Worm (Caenorhabditis elegans) whole organism, L4/young adult: ENCODE results near the gene sra-10.

Experiments
- W03F9.2 ChIP-seq: fragments of 150-350 bp; optimal IDR thresholded peaks from 2 replicates; lab custom pipeline; 2014; ENCODE audit warnings: missing biosample characterization, missing genetic modification characterization
- dao-5 ChIP-seq: sonication (generic microtip); optimal IDR thresholded peaks from 2 replicates; lab custom pipeline; 2016; ENCODE audit warnings: missing genotype, missing genetic modification characterization, moderate library complexity, missing compliant biosample characterization
- him-1 ChIP-seq: sonication (generic microtip); optimal IDR thresholded peaks from 2 replicates; lab custom pipeline; 2016; ENCODE audit warnings: missing genotype, missing genetic modification reagents, missing genetic modification characterization, missing compliant biosample characterization

Gene sra-10

DNA sequence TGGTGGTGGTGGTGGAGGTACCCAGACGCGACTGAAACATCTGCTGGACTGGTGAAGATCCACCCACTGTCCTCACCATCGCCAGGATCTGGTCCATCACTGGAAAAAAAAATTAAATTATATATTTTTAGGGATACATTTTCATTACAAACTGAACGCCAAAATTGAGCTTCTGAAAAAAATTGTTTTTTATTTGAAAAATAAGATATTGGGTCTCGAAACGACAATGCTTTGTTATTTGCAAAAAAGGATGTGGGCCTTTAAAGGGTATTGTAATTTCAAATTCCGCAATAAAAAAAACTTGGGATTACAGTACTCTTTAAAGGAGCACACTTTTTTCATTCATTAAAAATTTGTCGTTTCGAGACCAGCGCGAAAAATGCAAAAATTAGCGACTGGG, 45.0 kb downstream of the sra-10 start, which contains the start of gene M106.2:
Gene M106.2, minus strand, starts transcription at position 101 of the 400 bp plus-strand sequence.
- TF ChIP-seq W03F9.2 (no peak), him-1 (no peak), dao-5 (tag; lab: Kevin White, UChicago) (no peak)

DNA sequence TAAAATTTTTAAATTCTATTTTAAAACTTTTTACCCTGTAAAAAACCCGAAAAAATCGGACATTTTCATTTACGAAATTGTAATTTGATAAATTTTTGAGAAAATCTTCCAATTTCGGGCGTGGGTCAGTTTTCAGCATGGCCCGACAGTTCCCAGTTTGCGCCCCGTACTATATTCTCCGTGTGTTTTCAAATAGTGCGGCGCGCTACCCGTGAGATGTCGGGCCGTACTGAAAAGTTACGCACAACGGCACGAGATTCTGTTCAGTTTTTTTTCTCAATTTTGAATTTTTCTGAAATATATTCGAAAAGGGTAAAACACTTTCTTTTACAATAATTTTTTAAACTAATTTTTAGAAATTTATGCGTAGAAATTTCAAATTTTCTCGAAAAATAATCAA, 47.8 kb downstream of the sra-10 start:
- TF ChIP-seq him-1 (no peak), dao-5 (tag; lab: Kevin White, UChicago) (no peak), W03F9.2 (no peak)

DNA sequence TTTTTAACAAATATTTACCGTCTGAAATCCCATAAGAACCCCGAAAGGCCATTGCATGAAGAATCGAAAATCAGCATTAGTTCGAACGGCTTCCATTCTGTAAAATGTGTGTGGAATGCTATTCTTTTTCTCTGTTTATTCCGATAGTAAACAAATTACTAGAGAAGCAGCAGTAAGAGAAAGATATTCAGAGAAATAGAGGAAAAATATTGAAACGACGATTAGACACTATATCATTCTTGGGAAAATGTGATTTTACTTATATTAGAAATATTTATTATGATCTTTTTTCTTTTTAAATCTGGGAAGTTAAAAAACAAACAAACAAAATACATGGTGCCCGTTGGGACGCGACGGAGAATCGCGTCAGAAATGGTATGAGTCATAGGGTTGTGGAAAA, 51.4 kb downstream of the sra-10 start, which contains the start of gene M106.8:
Gene M106.8, minus strand, starts transcription at position 101 of the 400 bp plus-strand sequence.
- TF ChIP-seq W03F9.2, result no peak
- no peak for TF ChIP-seq him-1
- TF ChIP-seq dao-5 (tag; lab: Kevin White, UChicago), result no peak
